Worm (Caenorhabditis elegans) whole organism, late embryonic: ENCODE measurements around the gene R12B2.3.

Experiments
- F13H6.1 ChIP-seq: sonication (generic microtip); optimal IDR thresholded peaks from 2 replicates; lab custom pipeline; 2016; ENCODE audit warnings: missing genetic modification characterization, missing compliant biosample characterization
- K02D7.2 ChIP-seq: sonication (generic microtip); optimal IDR thresholded peaks from 2 replicates; lab custom pipeline; 2017; ENCODE audit warnings: mild to moderate bottlenecking, missing genetic modification characterization, missing compliant biosample characterization
- K09A11.1 ChIP-seq: sonication (generic microtip); optimal IDR thresholded peaks from 2 replicates; lab custom pipeline; 2017; ENCODE audit warnings: antibody characterized with exemption, mild to moderate bottlenecking, missing genetic modification characterization, missing compliant biosample characterization; ENCODE audit not compliant: insufficient read depth
- T23F11.4 ChIP-seq: fragments of 200-800 bp; sonication (Bioruptor generic); optimal IDR thresholded peaks from 2 replicates; lab custom pipeline; 2018; ENCODE audit warnings: mild to moderate bottlenecking, missing genetic modification characterization, missing compliant biosample characterization
- ama-1 ChIP-seq: fragments of 150-350 bp; optimal IDR thresholded peaks from 2 replicates; lab custom pipeline; 2014
- ceh-14 ChIP-seq: sonication (generic microtip); optimal IDR thresholded peaks from 2 replicates; lab custom pipeline; 2016; ENCODE audit warnings: missing genotype, missing genetic modification characterization, missing compliant biosample characterization
- ceh-18 ChIP-seq: sonication (generic microtip); optimal IDR thresholded peaks from 2 replicates; lab custom pipeline; 2016; ENCODE audit warnings: missing genetic modification characterization, missing compliant biosample characterization
- ceh-19 ChIP-seq: fragments of 200-800 bp; sonication (Bioruptor generic); optimal IDR thresholded peaks from 2 replicates; lab custom pipeline; 2018; ENCODE audit warnings: mild to moderate bottlenecking, missing genetic modification characterization, missing compliant biosample characterization
- ceh-22 ChIP-seq: sonication (generic microtip); optimal IDR thresholded peaks from 2 replicates; lab custom pipeline; 2017; ENCODE audit warnings: missing biosample characterization, missing genetic modification characterization
- ceh-31 ChIP-seq: sonication (generic microtip); optimal IDR thresholded peaks from 2 replicates; lab custom pipeline; 2016; ENCODE audit warnings: missing genetic modification characterization, missing compliant biosample characterization
- ceh-34 ChIP-seq: sonication (generic microtip); optimal IDR thresholded peaks from 2 replicates; lab custom pipeline; 2016; ENCODE audit warnings: mild to moderate bottlenecking, missing genetic modification characterization, missing compliant biosample characterization
- ceh-45 ChIP-seq: fragments of 200-800 bp; sonication (Bioruptor generic); IDR thresholded peaks from 2 replicates; pipeline ENCODE4 v1.3.6; 2022; ENCODE audit warnings: missing genetic modification reagents, missing genetic modification characterization, missing compliant biosample characterization
- ceh-9 ChIP-seq: sonication (generic microtip); optimal IDR thresholded peaks from 2 replicates; lab custom pipeline; 2016; ENCODE audit warnings: mild to moderate bottlenecking, missing genetic modification characterization, inconsistent platforms, missing compliant biosample characterization
- dmd-4 ChIP-seq: sonication (generic microtip); optimal IDR thresholded peaks from 2 replicates; lab custom pipeline; 2016; ENCODE audit warnings: borderline replicate concordance, missing genetic modification characterization, missing compliant biosample characterization
- elt-2 ChIP-seq: sonication (generic microtip); optimal IDR thresholded peaks from 2 replicates; lab custom pipeline; 2016; ENCODE audit warnings: missing genetic modification reagents, missing genetic modification characterization, missing compliant biosample characterization
- ets-4 ChIP-seq: sonication (generic microtip); optimal IDR thresholded peaks from 2 replicates; lab custom pipeline; 2016; ENCODE audit warnings: missing genetic modification characterization, missing compliant biosample characterization
- eyg-1 ChIP-seq: sonication (generic microtip); optimal IDR thresholded peaks from 2 replicates; lab custom pipeline; 2016; ENCODE audit warnings: missing genotype, missing genetic modification characterization, missing compliant biosample characterization
- fkh-10 ChIP-seq: fragments of 150-350 bp; optimal IDR thresholded peaks from 2 replicates; lab custom pipeline; 2014; ENCODE audit warnings: missing biosample characterization, missing genetic modification reagents, missing genetic modification characterization
- gmeb-2 ChIP-seq: sonication (generic microtip); optimal IDR thresholded peaks from 2 replicates; lab custom pipeline; 2016; ENCODE audit warnings: missing genetic modification characterization, inconsistent platforms, missing compliant biosample characterization
- hlh-13 ChIP-seq: fragments of 200-800 bp; sonication (Bioruptor generic); optimal IDR thresholded peaks from 2 replicates; lab custom pipeline; 2018; ENCODE audit warnings: mild to moderate bottlenecking, missing genetic modification characterization, missing compliant biosample characterization
- hlh-15 ChIP-seq: sonication (generic microtip); optimal IDR thresholded peaks from 2 replicates; lab custom pipeline; 2016; ENCODE audit warnings: missing genetic modification characterization, missing compliant biosample characterization
- hlh-30 ChIP-seq: sonication (generic microtip); optimal IDR thresholded peaks from 2 replicates; lab custom pipeline; 2017; ENCODE audit warnings: antibody characterized with exemption, missing genetic modification characterization, missing compliant biosample characterization; ENCODE audit not compliant: insufficient read depth
- hlh-8 ChIP-seq: sonication (generic microtip); optimal IDR thresholded peaks from 2 replicates; lab custom pipeline; 2016; ENCODE audit warnings: missing genotype, missing genetic modification characterization, missing compliant biosample characterization
- lim-6 ChIP-seq: sonication (generic microtip); optimal IDR thresholded peaks from 2 replicates; lab custom pipeline; 2016; ENCODE audit warnings: missing genetic modification characterization, missing compliant biosample characterization
- lin-11 ChIP-seq: fragments of 200-800 bp; sonication (Bioruptor generic); optimal IDR thresholded peaks from 2 replicates; lab custom pipeline; 2018; ENCODE audit warnings: mild to moderate bottlenecking, missing genetic modification characterization, missing compliant biosample characterization
- madf-2 ChIP-seq: sonication (generic microtip); optimal IDR thresholded peaks from 2 replicates; lab custom pipeline; 2017; ENCODE audit warnings: missing genetic modification characterization, missing compliant biosample characterization
- nhr-11 ChIP-seq: fragments of 150-350 bp; optimal IDR thresholded peaks from 2 replicates; lab custom pipeline; 2014; ENCODE audit warnings: missing biosample characterization, missing genetic modification characterization
- odd-2 ChIP-seq: sonication (generic microtip); optimal IDR thresholded peaks from 2 replicates; lab custom pipeline; 2017; ENCODE audit warnings: antibody characterized with exemption, mild to moderate bottlenecking, missing genetic modification characterization, missing compliant biosample characterization
- pat-9 ChIP-seq: fragments of 200-800 bp; sonication (Bioruptor generic); optimal IDR thresholded peaks from 2 replicates; lab custom pipeline; 2018; ENCODE audit warnings: mild to moderate bottlenecking, missing genetic modification characterization, moderate library complexity, missing compliant biosample characterization
- pha-4 ChIP-seq: fragments of 150-350 bp; optimal IDR thresholded peaks from 2 replicates; lab custom pipeline; 2018; ENCODE audit warnings: missing biosample characterization, missing genetic modification reagents, missing genetic modification characterization
- pqm-1 ChIP-seq: sonication (generic microtip); optimal IDR thresholded peaks from 2 replicates; lab custom pipeline; 2016; ENCODE audit warnings: missing genetic modification characterization, missing compliant biosample characterization
- sox-4 ChIP-seq: sonication (generic microtip); optimal IDR thresholded peaks from 2 replicates; lab custom pipeline; 2017; ENCODE audit warnings: mild to moderate bottlenecking, missing genetic modification characterization, inconsistent platforms, missing compliant biosample characterization
- syd-9 ChIP-seq: sonication (generic microtip); optimal IDR thresholded peaks from 2 replicates; lab custom pipeline; 2016; ENCODE audit warnings: mild to moderate bottlenecking, missing genetic modification characterization, moderate library complexity, missing compliant biosample characterization
- ttx-3 ChIP-seq: sonication (generic microtip); optimal IDR thresholded peaks from 2 replicates; lab custom pipeline; 2016; ENCODE audit warnings: missing genetic modification reagents, missing genetic modification characterization, missing compliant biosample characterization
- unc-42 ChIP-seq: sonication (generic microtip); optimal IDR thresholded peaks from 2 replicates; lab custom pipeline; 2016; ENCODE audit warnings: missing genotype, missing genetic modification characterization, missing compliant biosample characterization
- unc-86 ChIP-seq: sonication (generic microtip); optimal IDR thresholded peaks from 2 replicates; lab custom pipeline; 2016; ENCODE audit warnings: missing genetic modification characterization, missing compliant biosample characterization
- ztf-16 ChIP-seq: sonication (generic microtip); optimal IDR thresholded peaks from 2 replicates; lab custom pipeline; 2017; ENCODE audit warnings: missing genetic modification characterization, missing compliant biosample characterization

The R12B2.3 gene

ce11 chrIII:5805273-5805672, at the start of gene R12B2.3:
R12B2.3 (plus strand) TSS chrIII:5805573.
- TF ChIP-seq fkh-10 (GFP tag; lab: Kevin White, UChicago) (no peak), hlh-8 (no peak), hlh-15 (no peak), F13H6.1 (tag; lab: Kevin White, UChicago) (no peak), hlh-13 (GFP tag; lab: Kevin White, UChicago) (no peak), sox-4 (tag; lab: Kevin White, UChicago) (no peak), madf-2 (tag; lab: Kevin White, UChicago) (no peak), syd-9 (no peak), ets-4 (tag; lab: Kevin White, UChicago) (no peak), eyg-1 (tag; lab: Kevin White, UChicago) (no peak)

- TF ChIP-seq ceh-18 (tag; lab: Kevin White, UChicago) (no peak), lim-6 (tag; lab: Kevin White, UChicago) (no peak), nhr-11 (tag; lab: Kevin White, UChicago) (no peak), pat-9 (tag; lab: Kevin White, UChicago) (no peak), unc-42 (peak; percentile 23)
Observed at ce11 chrIII:5757492-5758045, 47.8 kb upstream of the R12B2.3 start.

ce11 chrIII:5758519-5759099, 46.8 kb upstream of the R12B2.3 start:
- TF ChIP-seq ceh-31 (tag; lab: Kevin White, UChicago), result no peak
- no peak for TF ChIP-seq gmeb-2 (tag; lab: Kevin White, UChicago)
- TF ChIP-seq ama-1 (lab: Kevin White, UChicago), result no peak
- TF ChIP-seq K09A11.1 (tag; lab: Kevin White, UChicago), result no peak
- no peak for TF ChIP-seq K02D7.2
- TF ChIP-seq pqm-1 (tag; lab: Kevin White, UChicago), result no peak
- TF ChIP-seq ceh-34 (tag; lab: Kevin White, UChicago), result no peak
- TF ChIP-seq ceh-45 (GFP tag; lab: Robert Waterston, UW), result no peak
- no peak for TF ChIP-seq unc-42
- no peak for TF ChIP-seq odd-2 (tag; lab: Kevin White, UChicago)
- no peak for TF ChIP-seq ets-4 (tag; lab: Kevin White, UChicago)
- TF ChIP-seq elt-2 (tag; lab: Kevin White, UChicago), result no peak
- TF ChIP-seq ceh-19 (GFP tag; lab: Kevin White, UChicago), result no peak
- TF ChIP-seq ceh-14 (tag; lab: Kevin White, UChicago), result no peak
- no peak for TF ChIP-seq F13H6.1 (tag; lab: Kevin White, UChicago)

ce11 chrIII:5760721-5761120, 44.7 kb upstream of the R12B2.3 start:
- TF ChIP-seq unc-42 (peak; percentile 73), ceh-31 (tag; lab: Kevin White, UChicago) (peak; percentile 13), T23F11.4 (GFP tag; lab: Kevin White, UChicago) (no peak), hlh-8 (no peak)

ce11 chrIII:5761886-5762285, 43.5 kb upstream of the R12B2.3 start:
- TF ChIP-seq ttx-3 (tag; lab: Kevin White, UChicago) (no peak), unc-86 (tag; lab: Kevin White, UChicago) (no peak), ceh-31 (tag; lab: Kevin White, UChicago) (no peak), madf-2 (tag; lab: Kevin White, UChicago) (no peak), ceh-22 (tag; lab: Kevin White, UChicago) (no peak), ztf-16 (tag; lab: Kevin White, UChicago) (no peak), ceh-9 (tag; lab: Kevin White, UChicago) (no peak), dmd-4 (tag; lab: Kevin White, UChicago) (no peak), pha-4 (tag; lab: Kevin White, UChicago) (no peak), pqm-1 (tag; lab: Kevin White, UChicago) (no peak), lin-11 (no peak), hlh-30 (tag; lab: Kevin White, UChicago) (no peak), unc-42 (no peak)
